Worm (Caenorhabditis elegans) whole organism, mixed stage, embryonic: ENCODE data around the gene cest-1.1.

Source experiments
- elt-1 ChIP-seq: sonication (generic microtip); optimal IDR thresholded peaks from 2 replicates; lab custom pipeline; 2017; ENCODE audit warnings: missing genetic modification characterization, mild to moderate bottlenecking, missing compliant biosample characterization, antibody characterized with exemption, moderate library complexity, borderline replicate concordance; ENCODE audit not compliant: insufficient read depth
- nhr-12 ChIP-seq: fragments of 150-350 bp; optimal IDR thresholded peaks from 2 replicates; lab custom pipeline; 2014; ENCODE audit warnings: missing biosample characterization, missing genetic modification characterization
- nhr-237 ChIP-seq: fragments of 150-350 bp; optimal IDR thresholded peaks from 2 replicates; lab custom pipeline; 2014; ENCODE audit warnings: missing biosample characterization, missing genetic modification characterization
- snpc-4 ChIP-seq: fragments of 150-350 bp; optimal IDR thresholded peaks from 2 replicates; lab custom pipeline; 2014; ENCODE audit warnings: missing biosample characterization, missing genetic modification characterization
- unc-120 ChIP-seq: sonication (generic microtip); optimal IDR thresholded peaks from 2 replicates; lab custom pipeline; 2017; ENCODE audit warnings: missing genetic modification characterization, missing compliant biosample characterization; ENCODE audit not compliant: poor library complexity, severe bottlenecking
- unc-62 ChIP-seq: fragments of 150-350 bp; optimal IDR thresholded peaks from 2 replicates; lab custom pipeline; 2014; ENCODE audit warnings: missing biosample characterization, missing genetic modification reagents, missing genetic modification characterization
- ztf-11 ChIP-seq: fragments of 150-350 bp; optimal IDR thresholded peaks from 2 replicates; lab custom pipeline; 2014; ENCODE audit warnings: missing biosample characterization, missing genetic modification characterization

- TF ChIP-seq ztf-11 (no peak), nhr-12 (no peak), elt-1 (tag; lab: Kevin White, UChicago) (no peak), nhr-237 (tag; lab: Kevin White, UChicago) (no peak), unc-62 (GFP tag; lab: Kevin White, UChicago) (no peak), unc-120 (tag; lab: Kevin White, UChicago) (no peak), snpc-4 (tag; lab: Kevin White, UChicago) (no peak)
These were observed 44.2 kb upstream of the cest-1.1 start, which contains the start of gene str-230 for ce11 chrV:14210743-14211142.
